Worm (Caenorhabditis elegans): Measurements from ENCODE around the gene C16B8.3.

DNA sequence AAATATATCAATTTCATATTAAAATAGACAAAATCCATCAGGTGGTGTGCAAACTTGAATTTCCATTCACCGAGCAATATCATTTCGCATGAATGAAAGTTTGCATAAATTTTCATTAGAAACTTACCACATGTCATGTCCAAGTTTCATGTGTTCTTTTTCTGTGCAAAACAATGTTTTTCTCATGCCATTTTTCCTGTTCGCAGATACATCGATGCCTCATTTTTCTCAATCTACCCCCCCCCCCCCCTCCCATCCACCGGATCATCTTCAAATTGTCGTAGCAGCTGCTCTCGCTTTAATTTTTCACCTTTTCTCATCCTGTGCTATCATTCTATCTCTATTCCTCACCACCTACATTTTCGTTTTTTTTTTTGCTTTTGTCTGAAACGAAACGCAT is 29.5 kb downstream of the C16B8.3 start, which contains the start of gene T19D2.3:
- TF ChIP-seq unc-62 (GFP tag; optimal IDR thresholded peaks at IDR 0.05), result no peak
- no peak for TF ChIP-seq nhr-12 (tag; optimal IDR thresholded peaks at IDR 0.05)
- no peak for TF ChIP-seq ama-1 (optimal IDR thresholded peaks at IDR 0.05)
- no peak for TF ChIP-seq ceh-82 (tag; optimal IDR thresholded peaks at IDR 0.05)
- no peak for TF ChIP-seq tbx-2 (tag; optimal IDR thresholded peaks at IDR 0.05)
- TF ChIP-seq skn-1 (tag; optimal IDR thresholded peaks at IDR 0.05), result no peak
- no peak for TF ChIP-seq aly-2 (tag; optimal IDR thresholded peaks at IDR 0.05)
- TF ChIP-seq unc-39 (tag; optimal IDR thresholded peaks at IDR 0.05), result no peak
- TF ChIP-seq ceh-16 (tag; optimal IDR thresholded peaks at IDR 0.05), result no peak
